Fruit fly (Drosophila melanogaster) whole organism, adult: ENCODE measurements around the gene CG34293.

ENCODE experiments used
- CG11617 ChIP-seq: fragments of 200-800 bp; sonication (Bioruptor generic); optimal IDR thresholded peaks from 2 replicates; lab custom pipeline; 2017; ENCODE audit warnings: mild to moderate bottlenecking, missing biosample characterization, missing genetic modification reagents, missing genetic modification characterization
- CG14711 ChIP-seq: fragments of 200-800 bp; sonication (Bioruptor generic); optimal IDR thresholded peaks from 2 replicates; lab custom pipeline; 2018; ENCODE audit warnings: missing biosample characterization, mild to moderate bottlenecking, missing genetic modification characterization, moderate library complexity

DNA sequence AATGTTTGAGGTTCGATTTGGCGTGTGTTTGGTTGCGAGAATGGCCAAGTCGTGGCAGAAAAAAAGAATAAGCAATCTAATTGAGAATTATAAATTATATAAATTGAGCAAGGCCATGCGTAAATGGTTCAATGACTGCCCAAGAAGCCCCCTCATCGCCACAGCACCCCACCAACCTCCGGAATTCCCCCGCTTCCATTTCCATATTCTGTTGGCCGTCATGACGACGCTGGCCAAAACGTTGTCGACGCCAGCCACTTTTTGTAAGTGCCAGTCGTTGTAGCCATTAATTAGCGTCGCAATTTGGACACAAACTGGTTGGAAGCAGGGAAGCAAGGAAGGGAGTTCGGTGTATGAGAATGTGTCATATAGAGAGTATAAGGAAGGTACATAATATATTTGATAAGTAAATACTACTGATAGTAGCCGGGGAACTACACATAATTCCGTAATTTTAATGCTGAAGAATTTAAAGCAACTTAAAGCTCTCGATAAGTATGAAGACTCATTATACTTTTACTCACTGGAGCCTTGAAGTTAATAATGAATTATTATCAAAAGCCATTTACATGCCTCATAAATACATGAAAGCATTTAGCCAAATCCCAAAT, 34.7 kb downstream of the CG34293 start:
- TF ChIP-seq CG14711 (tag; lab: Kevin White, UChicago) (no peak), CG11617 (no peak)
